Worm (Caenorhabditis elegans) whole organism, early embryonic: Measurements from ENCODE around the gene try-1.

ENCODE experiments used
- B0310.2 ChIP-seq: sonication (generic microtip); optimal IDR thresholded peaks from 2 replicates; lab custom pipeline; 2016; ENCODE audit warnings: mild to moderate bottlenecking, missing genetic modification characterization, missing compliant biosample characterization
- F13C5.2 ChIP-seq: sonication (generic microtip); optimal IDR thresholded peaks from 2 replicates; lab custom pipeline; 2017; ENCODE audit warnings: mild to moderate bottlenecking, missing genetic modification characterization, inconsistent platforms, missing compliant biosample characterization
- aly-1 ChIP-seq: sonication (generic microtip); optimal IDR thresholded peaks from 2 replicates; lab custom pipeline; 2016; ENCODE audit warnings: missing genetic modification characterization, missing compliant biosample characterization
- ama-1 ChIP-seq: fragments of 150-350 bp; optimal IDR thresholded peaks from 2 replicates; lab custom pipeline; 2014
- ceh-13 ChIP-seq: fragments of 200-800 bp; sonication (Bioruptor generic); optimal IDR thresholded peaks from 2 replicates; lab custom pipeline; 2018; ENCODE audit warnings: mild to moderate bottlenecking, missing genetic modification characterization, missing compliant biosample characterization
- ceh-36 ChIP-seq: sonication (generic microtip); optimal IDR thresholded peaks from 2 replicates; lab custom pipeline; 2016; ENCODE audit warnings: missing genetic modification characterization, inconsistent platforms, missing compliant biosample characterization
- ets-7 ChIP-seq: sonication (generic microtip); optimal IDR thresholded peaks from 2 replicates; lab custom pipeline; 2016; ENCODE audit warnings: missing genotype, missing genetic modification characterization, missing compliant biosample characterization
- flt-1 ChIP-seq: fragments of 200-800 bp; sonication (Bioruptor generic); IDR thresholded peaks from 2 replicates; pipeline ENCODE4 v1.3.6; 2022; ENCODE audit warnings: missing genetic modification characterization, missing compliant biosample characterization
- hmbx-1 ChIP-seq: sonication (generic microtip); optimal IDR thresholded peaks from 2 replicates; lab custom pipeline; 2016; ENCODE audit warnings: mild to moderate bottlenecking, missing genetic modification characterization, missing compliant biosample characterization
- hmg-4 ChIP-seq: fragments of 200-800 bp; sonication (Bioruptor generic); optimal IDR thresholded peaks from 2 replicates; lab custom pipeline; 2018; ENCODE audit warnings: mild to moderate bottlenecking, missing genetic modification characterization, missing compliant biosample characterization
- hnd-1 ChIP-seq: sonication (generic microtip); optimal IDR thresholded peaks from 2 replicates; lab custom pipeline; 2016; ENCODE audit warnings: missing genetic modification characterization, missing compliant biosample characterization
- pes-1 ChIP-seq: fragments of 200-800 bp; sonication (Bioruptor generic); IDR thresholded peaks from 2 replicates; pipeline ENCODE4 v1.3.6; 2022; ENCODE audit warnings: missing genetic modification reagents, missing genetic modification characterization, missing compliant biosample characterization
- scrt-1 ChIP-seq: fragments of 200-800 bp; sonication (Bioruptor generic); IDR thresholded peaks from 2 replicates; pipeline ENCODE4 v1.3.6; 2022; ENCODE audit warnings: missing genetic modification characterization, missing compliant biosample characterization
- sea-1 ChIP-seq: fragments of 200-800 bp; sonication (Bioruptor generic); conservative IDR thresholded peaks from 2 replicates; pipeline ENCODE4 v1.3.6; 2022; ENCODE audit warnings: missing genetic modification characterization, missing compliant biosample characterization
- tbx-11 ChIP-seq: fragments of 200-800 bp; sonication (Bioruptor generic); IDR thresholded peaks from 2 replicates; pipeline ENCODE4 v1.3.6; 2022; ENCODE audit warnings: missing genetic modification characterization, missing compliant biosample characterization
- tbx-37 ChIP-seq: fragments of 200-800 bp; sonication (Bioruptor generic); conservative IDR thresholded peaks from 2 replicates; pipeline ENCODE4 v1.3.6; 2022; ENCODE audit warnings: missing genetic modification reagents, missing genetic modification characterization, missing compliant biosample characterization
- tra-4 ChIP-seq: sonication (generic microtip); optimal IDR thresholded peaks from 2 replicates; lab custom pipeline; 2017; ENCODE audit warnings: missing genetic modification characterization, missing compliant biosample characterization

try-1 gene

ce11 chrII:4987257-4987656 is 37.9 kb upstream of the try-1 start:
- TF ChIP-seq ceh-36 (tag; lab: Kevin White, UChicago), result no peak
- TF ChIP-seq pes-1 (GFP tag; lab: Robert Waterston, UW), result no peak
- no peak for TF ChIP-seq tra-4 (tag; lab: Kevin White, UChicago)
- TF ChIP-seq ceh-13 (GFP tag; lab: Kevin White, UChicago), result no peak
- no peak for TF ChIP-seq sea-1 (GFP tag; lab: Robert Waterston, UW)
- no peak for TF ChIP-seq ama-1
- TF ChIP-seq aly-1, result no peak
- no peak for TF ChIP-seq hmbx-1
- TF ChIP-seq scrt-1 (GFP tag; lab: Robert Waterston, UW), result no peak
- TF ChIP-seq flt-1 (GFP tag; lab: Robert Waterston, UW), result no peak
- no peak for TF ChIP-seq B0310.2
- TF ChIP-seq ets-7, result no peak
- no peak for TF ChIP-seq F13C5.2 (tag; lab: Kevin White, UChicago)
- no peak for TF ChIP-seq tbx-37 (GFP tag; lab: Robert Waterston, UW)
- TF ChIP-seq tbx-11 (GFP tag; lab: Robert Waterston, UW), result no peak
- no peak for TF ChIP-seq hnd-1 (tag; lab: Kevin White, UChicago)
- no peak for TF ChIP-seq hmg-4 (GFP tag; lab: Kevin White, UChicago)

DNA sequence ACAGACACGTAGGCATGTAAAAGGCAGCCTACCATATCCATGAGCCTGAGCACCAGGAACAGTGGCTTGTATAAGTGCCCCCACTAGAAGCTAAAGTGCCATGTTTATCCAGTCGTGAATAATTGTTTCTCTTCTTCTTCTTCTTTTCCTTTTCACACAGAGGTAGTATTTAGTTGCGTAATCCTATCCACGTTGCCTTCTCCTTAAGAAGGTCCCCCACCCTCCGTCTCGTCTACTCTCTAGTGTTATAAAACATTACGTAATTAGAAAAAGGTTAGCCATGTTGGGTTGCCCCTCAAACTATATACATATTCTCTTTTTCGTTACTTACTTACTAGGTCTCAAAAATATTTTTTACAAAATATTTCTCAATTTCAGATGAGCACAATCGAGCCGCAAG is 37.3 kb upstream of the try-1 start:
- no peak for TF ChIP-seq tbx-37 (GFP tag; lab: Robert Waterston, UW)
- peak; percentile 30 for TF ChIP-seq ceh-36 (tag; lab: Kevin White, UChicago)

- TF ChIP-seq F13C5.2 (tag; lab: Kevin White, UChicago), result no peak
- TF ChIP-seq tra-4 (tag; lab: Kevin White, UChicago), result no peak
- TF ChIP-seq hnd-1 (tag; lab: Kevin White, UChicago), result no peak
- no peak for TF ChIP-seq flt-1 (GFP tag; lab: Robert Waterston, UW)
- no peak for TF ChIP-seq aly-1
- TF ChIP-seq ceh-36 (tag; lab: Kevin White, UChicago), result no peak
- TF ChIP-seq pes-1 (GFP tag; lab: Robert Waterston, UW), result no peak
- no peak for TF ChIP-seq tbx-11 (GFP tag; lab: Robert Waterston, UW)
- TF ChIP-seq scrt-1 (GFP tag; lab: Robert Waterston, UW), result no peak
- TF ChIP-seq ceh-13 (GFP tag; lab: Kevin White, UChicago), result no peak
- TF ChIP-seq B0310.2, result no peak
- TF ChIP-seq hmbx-1, result no peak
- TF ChIP-seq ama-1, result no peak
- no peak for TF ChIP-seq hmg-4 (GFP tag; lab: Kevin White, UChicago)
- TF ChIP-seq ets-7, result no peak
- no peak for TF ChIP-seq sea-1 (GFP tag; lab: Robert Waterston, UW)
Measured at ce11 chrII:4985961-4986503, 36.7 kb upstream of the try-1 start.

- no peak for TF ChIP-seq tbx-37 (GFP tag; lab: Robert Waterston, UW)
- no peak for TF ChIP-seq ets-7
- TF ChIP-seq scrt-1 (GFP tag; lab: Robert Waterston, UW), result no peak
Measured at ce11 chrII:4984151-4984550, 34.8 kb upstream of the try-1 start.

- TF ChIP-seq hmg-4 (GFP tag; lab: Kevin White, UChicago) (no peak), F13C5.2 (tag; lab: Kevin White, UChicago) (no peak), pes-1 (GFP tag; lab: Robert Waterston, UW) (no peak), tbx-11 (GFP tag; lab: Robert Waterston, UW) (no peak), scrt-1 (GFP tag; lab: Robert Waterston, UW) (no peak), hmbx-1 (no peak), sea-1 (GFP tag; lab: Robert Waterston, UW) (no peak)
Measured at ce11 chrII:4981682-4982404, 32.5 kb upstream of the try-1 start.

DNA sequence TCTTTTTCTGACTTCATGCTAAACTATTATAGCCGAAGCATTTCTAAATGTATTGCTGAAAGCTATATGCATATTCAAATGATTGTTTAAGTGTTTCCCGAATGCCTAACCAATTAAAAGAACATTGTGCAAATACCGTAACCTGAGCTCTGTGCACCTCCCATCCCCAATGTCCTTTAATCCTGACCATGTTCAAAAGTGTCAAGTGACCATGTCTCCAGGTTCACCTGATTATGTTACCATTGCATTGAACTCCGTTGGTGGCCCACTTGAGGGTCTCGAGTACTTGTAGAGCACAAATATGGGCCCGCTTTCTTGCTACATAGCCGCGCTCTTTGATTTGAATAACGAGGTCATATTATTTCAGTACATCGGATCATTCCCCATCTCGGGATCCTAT is 26.0 kb upstream of the try-1 start:
- no peak for TF ChIP-seq B0310.2
- no peak for TF ChIP-seq ets-7
- no peak for TF ChIP-seq hnd-1 (tag; lab: Kevin White, UChicago)
- no peak for TF ChIP-seq tbx-37 (GFP tag; lab: Robert Waterston, UW)
- TF ChIP-seq ceh-36 (tag; lab: Kevin White, UChicago), result no peak
- TF ChIP-seq hmbx-1, result no peak

ce11 chrII:4974448-4974951 is 25.2 kb upstream of the try-1 start:
- TF ChIP-seq sea-1 (GFP tag; lab: Robert Waterston, UW) (no peak), B0310.2 (no peak), tbx-37 (GFP tag; lab: Robert Waterston, UW) (no peak), F13C5.2 (tag; lab: Kevin White, UChicago) (no peak), hmg-4 (GFP tag; lab: Kevin White, UChicago) (no peak), hnd-1 (tag; lab: Kevin White, UChicago) (no peak), tra-4 (tag; lab: Kevin White, UChicago) (no peak), ceh-36 (tag; lab: Kevin White, UChicago) (no peak), pes-1 (GFP tag; lab: Robert Waterston, UW) (no peak), ceh-13 (GFP tag; lab: Kevin White, UChicago) (no peak), flt-1 (GFP tag; lab: Robert Waterston, UW) (no peak)

DNA sequence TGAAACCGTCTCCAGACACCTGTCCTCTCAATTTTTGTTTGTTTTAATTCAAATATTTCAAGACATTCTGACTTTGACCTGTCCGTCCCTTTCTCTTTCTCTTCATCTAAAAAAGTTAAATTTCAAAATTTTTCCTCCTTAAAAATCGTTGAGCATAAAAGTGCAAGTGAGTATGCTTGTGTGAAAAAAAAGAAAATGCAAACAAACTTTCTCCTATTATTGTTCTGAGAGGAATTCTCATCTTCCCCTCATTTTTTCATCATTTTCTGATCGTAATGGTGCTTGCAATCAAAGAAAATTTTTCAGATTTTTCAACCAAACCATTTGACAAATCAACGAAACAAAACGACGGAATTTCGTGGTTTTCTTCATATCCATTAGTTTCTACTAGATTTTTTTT is 19.5 kb upstream of the try-1 start, which contains the start of gene shc-2:
Gene shc-2 (plus strand): TSS at position 301 of the 400 bp plus-strand sequence.
- TF ChIP-seq flt-1 (GFP tag; lab: Robert Waterston, UW) (no peak), scrt-1 (GFP tag; lab: Robert Waterston, UW) (no peak), sea-1 (GFP tag; lab: Robert Waterston, UW) (no peak), hmg-4 (GFP tag; lab: Kevin White, UChicago) (no peak), ceh-13 (GFP tag; lab: Kevin White, UChicago) (no peak), ceh-36 (tag; lab: Kevin White, UChicago) (no peak), aly-1 (no peak), ets-7 (no peak), tbx-37 (GFP tag; lab: Robert Waterston, UW) (no peak), B0310.2 (no peak), pes-1 (GFP tag; lab: Robert Waterston, UW) (no peak)
